Worm (Caenorhabditis elegans): Measurements from ENCODE around the gene sru-38.

sru-38 gene

ce11 chrV:9799076-9799475 is 36.8 kb downstream of the sru-38 start, which contains the start of gene F46B6.13:
Gene F46B6.13, minus strand, starts transcription at chrV:9799176.
- TF ChIP-seq R02D3.7 (tag; optimal IDR thresholded peaks at IDR 0.05) (no peak), snpc-4 (tag; optimal IDR thresholded peaks at IDR 0.05) (no peak), unc-55 (GFP tag; optimal IDR thresholded peaks at IDR 0.05) (no peak), elt-3 (tag; optimal IDR thresholded peaks at IDR 0.05) (no peak), sma-9 (GFP tag; optimal IDR thresholded peaks at IDR 0.05) (no peak), sma-9 (tag; optimal IDR thresholded peaks at IDR 0.05) (no peak), gmeb-1 (tag; optimal IDR thresholded peaks at IDR 0.05) (no peak), nhr-77 (tag; optimal IDR thresholded peaks at IDR 0.05) (no peak), sem-4 (tag; optimal IDR thresholded peaks at IDR 0.05) (no peak), ztf-1 (GFP tag; conservative IDR thresholded peaks at IDR 0.05) (no peak), ceh-82 (tag; optimal IDR thresholded peaks at IDR 0.05) (no peak), unc-62 (GFP tag; optimal IDR thresholded peaks at IDR 0.05) (no peak), elt-1 (tag; optimal IDR thresholded peaks at IDR 0.05) (no peak), mab-5 (tag; optimal IDR thresholded peaks at IDR 0.05) (no peak)

DNA sequence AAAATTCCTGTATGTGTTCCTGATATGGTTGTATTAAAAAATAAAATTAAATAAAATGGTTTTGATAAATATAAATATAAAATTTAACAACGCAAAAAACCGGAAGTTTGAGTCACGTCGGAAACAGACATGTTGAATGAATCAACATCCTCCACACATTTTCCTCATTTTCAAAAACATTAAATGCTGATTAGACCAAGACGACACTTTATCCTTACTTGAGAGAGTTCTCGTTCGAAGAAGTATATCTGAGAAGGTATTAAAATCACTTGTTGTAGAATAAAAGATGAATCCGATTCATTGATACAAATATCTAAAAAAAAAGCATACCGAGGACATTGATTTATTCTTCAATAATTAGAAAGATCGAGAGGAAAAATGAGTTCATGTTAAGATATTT is 37.6 kb downstream of the sru-38 start:
- TF ChIP-seq gmeb-1 (tag; optimal IDR thresholded peaks at IDR 0.05): no peak
- no peak for TF ChIP-seq unc-39 (tag; optimal IDR thresholded peaks at IDR 0.05)
- no peak for TF ChIP-seq sem-4 (tag; optimal IDR thresholded peaks at IDR 0.05)
- no peak for TF ChIP-seq ama-1 (optimal IDR thresholded peaks at IDR 0.05)
- no peak for TF ChIP-seq zag-1 (tag; optimal IDR thresholded peaks at IDR 0.05)
- no peak for TF ChIP-seq nhr-237 (tag; optimal IDR thresholded peaks at IDR 0.05)
- TF ChIP-seq snpc-4 (tag; optimal IDR thresholded peaks at IDR 0.05): no peak
- no peak for TF ChIP-seq lin-11 (tag; optimal IDR thresholded peaks at IDR 0.05)
- TF ChIP-seq R02D3.7 (tag; optimal IDR thresholded peaks at IDR 0.05): no peak

ce11 chrV:9796562-9796961 is 39.3 kb downstream of the sru-38 start, which contains the start of gene F46B6.9:
Gene F46B6.9, plus strand, starts transcription at chrV:9796862.
- TF ChIP-seq aly-2 (tag; optimal IDR thresholded peaks at IDR 0.05) (no peak), F13H6.1 (tag; optimal IDR thresholded peaks at IDR 0.05) (no peak), gmeb-1 (tag; optimal IDR thresholded peaks at IDR 0.05) (no peak), elt-1 (tag; optimal IDR thresholded peaks at IDR 0.05) (no peak), peb-1 (tag; optimal IDR thresholded peaks at IDR 0.05) (no peak), ztf-4 (tag; optimal IDR thresholded peaks at IDR 0.05) (no peak), ceh-82 (tag; optimal IDR thresholded peaks at IDR 0.05) (no peak), ama-1 (optimal IDR thresholded peaks at IDR 0.05) (no peak), nhr-6 (tag; optimal IDR thresholded peaks at IDR 0.05) (no peak), nhr-237 (tag; optimal IDR thresholded peaks at IDR 0.05) (no peak), unc-39 (tag; optimal IDR thresholded peaks at IDR 0.05) (no peak), nhr-25 (tag; optimal IDR thresholded peaks at IDR 0.05) (no peak), sma-3 (GFP tag; optimal IDR thresholded peaks at IDR 0.05) (no peak)

ce11 chrV:9796002-9796401 is 39.8 kb downstream of the sru-38 start:
- TF ChIP-seq sma-3 (GFP tag; optimal IDR thresholded peaks at IDR 0.05) (no peak), lin-11 (tag; optimal IDR thresholded peaks at IDR 0.05) (peak; percentile 20)

DNA sequence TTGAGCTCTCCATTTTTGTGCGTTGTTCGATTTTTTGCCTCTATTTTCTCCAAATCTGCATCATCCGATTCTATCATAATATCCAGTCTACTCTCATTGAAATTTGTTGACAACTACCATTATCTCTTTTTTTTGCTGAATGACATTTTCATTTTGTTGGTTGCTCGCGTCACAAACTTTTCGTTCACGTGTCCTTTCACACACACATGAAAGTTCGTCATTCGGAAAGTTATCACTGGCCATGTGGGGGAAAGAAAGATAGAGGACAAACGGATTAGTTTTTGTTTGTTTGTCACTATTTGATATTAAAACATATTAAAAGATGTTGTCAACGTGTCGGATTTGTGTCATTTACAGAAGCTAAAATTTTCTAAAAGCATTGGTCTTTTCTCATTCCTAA is 40.8 kb downstream of the sru-38 start:
- TF ChIP-seq sma-9 (GFP tag; optimal IDR thresholded peaks at IDR 0.05) (peak; percentile 9), sma-9 (tag; optimal IDR thresholded peaks at IDR 0.05) (no peak), alr-1 (tag; optimal IDR thresholded peaks at IDR 0.05) (no peak), lsy-2 (tag; optimal IDR thresholded peaks at IDR 0.05) (no peak), R02D3.7 (tag; optimal IDR thresholded peaks at IDR 0.05) (no peak)

DNA sequence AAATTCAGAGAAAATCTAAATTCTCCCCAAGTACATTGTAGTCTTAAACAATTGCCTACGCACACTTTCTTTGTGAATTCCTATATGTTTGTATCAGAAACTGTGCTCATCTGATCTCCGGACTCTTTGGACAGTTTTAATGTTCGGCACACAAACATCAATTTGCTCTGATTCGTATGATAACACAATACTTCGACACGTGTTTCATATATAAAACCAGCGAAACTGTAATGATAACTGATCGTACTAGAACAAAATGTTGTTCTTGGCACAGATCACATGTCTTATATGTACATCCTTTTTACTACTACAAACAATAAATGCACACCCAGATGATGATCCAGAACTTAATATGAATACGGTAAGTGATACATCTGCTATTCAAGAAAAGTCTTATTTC is 44.5 kb downstream of the sru-38 start, which contains the start of gene lipl-2:
lipl-2 (plus strand) TSS at position 236 of the 400 bp plus-strand sequence.
- TF ChIP-seq ztf-11 (tag; optimal IDR thresholded peaks at IDR 0.05) (no peak), blmp-1 (tag; optimal IDR thresholded peaks at IDR 0.05; ENCODE audit: insufficient read depth) (no peak), ama-1 (optimal IDR thresholded peaks at IDR 0.05) (no peak), aly-2 (tag; optimal IDR thresholded peaks at IDR 0.05) (no peak), ceh-82 (tag; optimal IDR thresholded peaks at IDR 0.05) (no peak), mab-5 (tag; optimal IDR thresholded peaks at IDR 0.05) (no peak), nhr-10 (tag; optimal IDR thresholded peaks at IDR 0.05) (no peak), lsy-2 (tag; optimal IDR thresholded peaks at IDR 0.05) (no peak), gmeb-1 (tag; optimal IDR thresholded peaks at IDR 0.05) (no peak), nhr-11 (tag; optimal IDR thresholded peaks at IDR 0.05) (no peak), ZK546.5 (tag; optimal IDR thresholded peaks at IDR 0.05) (no peak), R02D3.7 (tag; optimal IDR thresholded peaks at IDR 0.05) (no peak), crh-2 (tag; optimal IDR thresholded peaks at IDR 0.05) (peak; percentile 25), lin-11 (tag; optimal IDR thresholded peaks at IDR 0.05) (no peak), ceh-16 (tag; optimal IDR thresholded peaks at IDR 0.05) (no peak), elt-3 (tag; optimal IDR thresholded peaks at IDR 0.05) (no peak), sma-3 (GFP tag; optimal IDR thresholded peaks at IDR 0.05) (no peak), mdl-1 (tag; optimal IDR thresholded peaks at IDR 0.05) (no peak), nhr-23 (tag; optimal IDR thresholded peaks at IDR 0.05) (no peak), sma-9 (GFP tag; optimal IDR thresholded peaks at IDR 0.05) (peak; percentile 31), sma-9 (tag; optimal IDR thresholded peaks at IDR 0.05) (no peak), zag-1 (tag; optimal IDR thresholded peaks at IDR 0.05) (no peak), nhr-129 (tag; optimal IDR thresholded peaks at IDR 0.05) (no peak), fos-1 (tag; optimal IDR thresholded peaks at IDR 0.05) (peak; percentile 26), Y55F3AM.14 (GFP tag; optimal IDR thresholded peaks at IDR 0.05) (no peak), nhr-21 (tag; optimal IDR thresholded peaks at IDR 0.05) (no peak)
